Worm (Caenorhabditis elegans): ENCODE data around the gene asp-13.

asp-13 gene

DNA sequence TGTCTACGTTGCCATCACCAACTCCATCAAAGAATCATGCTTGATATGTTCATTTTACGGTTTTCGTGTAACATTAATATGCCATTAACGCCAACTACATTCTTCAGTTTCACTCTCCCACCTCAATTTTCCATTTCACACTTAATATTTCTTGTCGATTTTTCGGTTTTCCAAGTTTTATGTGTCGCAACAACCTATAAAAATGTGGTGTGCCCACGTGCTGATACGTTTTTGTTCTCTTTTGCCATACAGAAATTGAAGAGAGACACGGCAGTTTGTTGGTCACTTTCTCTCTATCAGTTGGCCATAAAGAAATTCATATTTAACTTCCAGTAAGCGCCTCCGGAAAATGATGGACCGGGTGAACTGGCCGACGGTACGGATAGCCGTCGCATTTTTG lies 39.7 kb upstream of the asp-13 start, which contains the start of gene cln-3.3 (continued):
- TF ChIP-seq daf-12 (tag; optimal IDR thresholded peaks at IDR 0.05) (no peak), nhr-41 (GFP tag; IDR thresholded peaks at IDR 0.05) (no peak), F37D6.2 (tag; optimal IDR thresholded peaks at IDR 0.05) (no peak), ztf-11 (tag; optimal IDR thresholded peaks at IDR 0.05) (no peak), nhr-10 (tag; optimal IDR thresholded peaks at IDR 0.05) (no peak), lin-15B (tag; optimal IDR thresholded peaks at IDR 0.05) (no peak), lin-13 (GFP tag; optimal IDR thresholded peaks at IDR 0.05) (no peak), duxl-1 (tag; optimal IDR thresholded peaks at IDR 0.05; ENCODE audit: poor library complexity) (no peak), nhr-25 (tag; optimal IDR thresholded peaks at IDR 0.05; ENCODE audit: borderline replicate concordance, insufficient read depth) (no peak), zfp-2 (tag; optimal IDR thresholded peaks at IDR 0.05) (no peak), tra-1 (GFP tag; IDR thresholded peaks at IDR 0.05) (no peak), tag-97 (GFP tag; IDR thresholded peaks at IDR 0.05) (no peak), nhr-237 (tag; optimal IDR thresholded peaks at IDR 0.05) (no peak)

DNA sequence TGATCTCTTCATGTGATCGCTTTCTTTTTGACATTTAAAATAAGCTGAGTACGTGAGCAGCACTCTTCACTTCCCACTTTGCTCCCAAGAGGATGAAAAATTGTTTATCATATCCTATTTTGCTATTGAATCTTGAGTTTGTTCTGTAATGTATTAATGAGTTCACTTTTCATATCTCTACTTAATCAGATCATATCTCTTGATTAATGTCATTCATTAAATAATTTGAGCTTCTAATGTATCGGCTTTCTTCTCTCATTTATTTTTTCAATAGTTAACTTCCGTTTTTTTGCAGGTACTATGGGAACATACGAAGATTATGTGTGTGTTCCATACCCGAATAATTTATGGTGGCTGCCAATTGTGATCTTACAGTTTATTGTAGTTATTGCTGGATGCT lies 38.1 kb upstream of the asp-13 start, which contains the start of gene ZC190.2:
ZC190.2 (plus strand) TSS at position 301 of the 400 bp plus-strand sequence.
- no peak for TF ChIP-seq ceh-28 (tag; optimal IDR thresholded peaks at IDR 0.05)
- TF ChIP-seq snpc-1.2 (GFP tag; IDR thresholded peaks at IDR 0.05): no peak
- TF ChIP-seq arid-1 (GFP tag; conservative IDR thresholded peaks at IDR 0.05): no peak
- no peak for TF ChIP-seq ceh-82 (tag; optimal IDR thresholded peaks at IDR 0.05)
- no peak for TF ChIP-seq zfp-2 (tag; optimal IDR thresholded peaks at IDR 0.05)
- no peak for TF ChIP-seq ztf-11 (tag; optimal IDR thresholded peaks at IDR 0.05)
- no peak for TF ChIP-seq dve-1 (tag; optimal IDR thresholded peaks at IDR 0.05; ENCODE audit: insufficient read depth)
- TF ChIP-seq lin-15B (tag; optimal IDR thresholded peaks at IDR 0.05): no peak
- no peak for TF ChIP-seq hlh-11 (tag; optimal IDR thresholded peaks at IDR 0.05)
- no peak for TF ChIP-seq mes-2 (tag; optimal IDR thresholded peaks at IDR 0.05; ENCODE audit: poor library complexity, severe bottlenecking)
- no peak for TF ChIP-seq R02D3.7 (tag; optimal IDR thresholded peaks at IDR 0.05)
- TF ChIP-seq ztf-7 (tag; optimal IDR thresholded peaks at IDR 0.05): no peak
- no peak for TF ChIP-seq lim-7 (GFP tag; IDR thresholded peaks at IDR 0.05)
- TF ChIP-seq nhr-11 (tag; optimal IDR thresholded peaks at IDR 0.05): no peak

DNA sequence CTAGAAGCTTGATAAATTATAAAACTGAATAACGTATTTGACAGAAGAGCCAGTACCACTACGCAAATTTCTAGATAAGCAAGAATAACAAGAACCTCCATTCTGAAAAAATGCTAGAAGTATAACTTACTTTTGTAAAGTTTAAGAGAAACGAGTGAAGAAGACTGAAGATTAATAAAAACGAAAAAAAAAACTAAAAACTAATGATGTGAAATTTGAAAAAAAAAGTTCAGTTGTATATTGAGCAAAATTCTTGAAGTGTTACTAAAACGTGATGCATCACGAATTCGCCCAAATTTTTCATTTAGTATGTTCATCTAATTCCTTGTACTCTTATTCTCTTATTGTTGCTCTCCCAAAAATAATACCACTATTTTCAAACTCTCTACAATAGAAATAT lies 34.2 kb upstream of the asp-13 start, which contains the start of gene ZC190.6:
ZC190.6 (minus strand) TSS at position 101 of the 400 bp plus-strand sequence.
- TF ChIP-seq ztf-11 (tag; optimal IDR thresholded peaks at IDR 0.05) (no peak), lsy-2 (tag; optimal IDR thresholded peaks at IDR 0.05) (no peak), ztf-7 (tag; optimal IDR thresholded peaks at IDR 0.05) (no peak), aly-2 (tag; optimal IDR thresholded peaks at IDR 0.05) (no peak), zag-1 (tag; optimal IDR thresholded peaks at IDR 0.05) (no peak), nhr-6 (tag; optimal IDR thresholded peaks at IDR 0.05) (no peak), daf-19 (GFP tag; conservative IDR thresholded peaks at IDR 0.05) (no peak), F37D6.2 (tag; optimal IDR thresholded peaks at IDR 0.05) (no peak), dmd-8 (GFP tag; IDR thresholded peaks at IDR 0.05) (no peak), jun-1 (tag; optimal IDR thresholded peaks at IDR 0.05) (no peak), fkh-10 (GFP tag; optimal IDR thresholded peaks at IDR 0.05) (no peak), pha-4 (GFP tag; IDR thresholded peaks at IDR 0.05) (no peak), pha-4 (tag; optimal IDR thresholded peaks at IDR 0.05) (no peak), Y75B8A.6 (GFP tag; IDR thresholded peaks at IDR 0.05) (no peak), F26F4.8 (GFP tag; conservative IDR thresholded peaks at IDR 0.05) (no peak), hmg-1.1 (GFP tag; IDR thresholded peaks at IDR 0.05) (no peak)

DNA sequence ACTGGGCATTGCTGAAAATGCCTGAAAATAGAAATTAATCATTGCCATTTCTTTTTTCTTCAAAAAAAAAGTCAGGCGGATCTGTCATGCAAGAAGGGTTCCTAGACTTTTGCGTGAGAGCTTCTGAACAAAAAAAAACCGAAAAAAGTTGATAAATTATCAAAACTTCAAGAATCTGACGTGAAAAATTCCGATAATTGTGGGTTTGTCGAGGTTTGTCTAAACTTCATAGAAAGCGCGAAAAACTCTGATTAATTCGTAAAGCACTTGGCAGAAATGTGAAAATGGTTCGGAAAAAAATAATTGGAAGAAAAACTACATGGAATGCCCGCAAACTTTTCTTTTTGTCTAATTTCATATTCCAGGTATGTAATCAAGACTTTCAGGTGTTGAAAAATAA lies 30.5 kb upstream of the asp-13 start, which contains the start of gene ZC190.5:
ZC190.5 (minus strand) TSS at position 101 of the 400 bp plus-strand sequence.
- TF ChIP-seq aha-1 (tag) (peak; percentile 37), lin-13 (GFP tag; optimal IDR thresholded peaks at IDR 0.05) (no peak)
